Fruit fly (Drosophila melanogaster) whole organism, prepupa: ENCODE results near the gene CG8031.
A peak's percentile ranks its signal among the peaks of the same experiment; 100 is the strongest.

Experiments used
- CG10631 ChIP-seq: fragments of 200-800 bp; sonication (Bioruptor generic); optimal IDR thresholded peaks from 2 replicates; lab custom pipeline; 2016; ENCODE audit warnings: missing biosample characterization, missing genetic modification characterization
- CG10669 ChIP-seq: fragments of 200-800 bp; sonication (Bioruptor generic); optimal IDR thresholded peaks from 3 replicates; lab custom pipeline; 2018; ENCODE audit warnings: missing biosample characterization, mild to moderate bottlenecking, missing genetic modification characterization, moderate library complexity
- CG11762 ChIP-seq: fragments of 200-800 bp; sonication (Bioruptor generic); optimal IDR thresholded peaks from 3 replicates; lab custom pipeline; 2016; ENCODE audit warnings: missing biosample characterization, missing genetic modification characterization; ENCODE audit not compliant: insufficient read depth
- CG11902 ChIP-seq: fragments of 200-800 bp; sonication (Bioruptor generic); optimal IDR thresholded peaks from 3 replicates; lab custom pipeline; 2016; ENCODE audit warnings: missing biosample characterization, missing genetic modification characterization
- CG1621 ChIP-seq: fragments of 200-800 bp; sonication (Bioruptor generic); optimal IDR thresholded peaks from 3 replicates; lab custom pipeline; 2018; ENCODE audit warnings: missing biosample characterization, mild to moderate bottlenecking, missing genetic modification characterization
- CG3032 ChIP-seq: fragments of 200-800 bp; optimal IDR thresholded peaks from 2 replicates; lab custom pipeline; 2019; ENCODE audit warnings: missing biosample characterization, mild to moderate bottlenecking, missing genetic modification characterization, moderate library complexity
- CG31627 ChIP-seq: fragments of 200-800 bp; sonication (Bioruptor generic); optimal IDR thresholded peaks from 3 replicates; lab custom pipeline; 2016; ENCODE audit warnings: missing biosample characterization, missing genetic modification characterization
- CG34406 ChIP-seq: fragments of 200-800 bp; sonication (Bioruptor generic); optimal IDR thresholded peaks from 3 replicates; lab custom pipeline; 2016; ENCODE audit warnings: missing biosample characterization, missing genetic modification characterization
- CG3919 ChIP-seq: fragments of 200-800 bp; sonication (Bioruptor generic); optimal IDR thresholded peaks from 3 replicates; lab custom pipeline; 2016; ENCODE audit warnings: missing biosample characterization, missing genetic modification characterization
- CG4318 ChIP-seq: fragments of 200-800 bp; sonication (Bioruptor generic); optimal IDR thresholded peaks from 3 replicates; lab custom pipeline; 2017; ENCODE audit warnings: missing biosample characterization, mild to moderate bottlenecking, missing genetic modification characterization
- CG6276 ChIP-seq: fragments of 200-800 bp; sonication (Bioruptor generic); optimal IDR thresholded peaks from 2 replicates; lab custom pipeline; 2017; ENCODE audit warnings: missing biosample characterization, mild to moderate bottlenecking, missing genetic modification characterization
- CG6808 ChIP-seq: fragments of 200-800 bp; sonication (Bioruptor generic); optimal IDR thresholded peaks from 3 replicates; lab custom pipeline; 2017; ENCODE audit warnings: missing biosample characterization, missing genetic modification characterization, mild to moderate bottlenecking, moderate library complexity, missing genetic modification reagents
- CG6854 ChIP-seq: fragments of 200-800 bp; sonication (Bioruptor generic); optimal IDR thresholded peaks from 2 replicates; lab custom pipeline; 2017; ENCODE audit warnings: missing biosample characterization, mild to moderate bottlenecking, missing genetic modification characterization
- CG7368 ChIP-seq: fragments of 200-800 bp; sonication (Bioruptor generic); optimal IDR thresholded peaks from 3 replicates; lab custom pipeline; 2016; ENCODE audit warnings: missing biosample characterization, missing genetic modification characterization
- CG8119 ChIP-seq: fragments of 200-800 bp; sonication (Bioruptor generic); IDR thresholded peaks from 3 replicates; pipeline ENCODE4 v1.3.6; 2022; ENCODE audit warnings: missing biosample characterization, missing genetic modification characterization
- CG8319 ChIP-seq: fragments of 200-800 bp; sonication (Bioruptor generic); optimal IDR thresholded peaks from 3 replicates; lab custom pipeline; 2016; ENCODE audit warnings: missing biosample characterization, missing genetic modification characterization
- CG9139 ChIP-seq: fragments of 200-800 bp; sonication (Bioruptor generic); optimal IDR thresholded peaks from 3 replicates; lab custom pipeline; 2017; ENCODE audit warnings: missing biosample characterization, mild to moderate bottlenecking, missing genetic modification characterization
- Eip75B ChIP-seq: fragments of 200-800 bp; sonication (Bioruptor generic); optimal IDR thresholded peaks from 3 replicates; lab custom pipeline; 2016; ENCODE audit warnings: missing biosample characterization, missing genetic modification characterization
- Eip93F ChIP-seq: fragments of 200-800 bp; sonication (Bioruptor generic); optimal IDR thresholded peaks from 2 replicates; lab custom pipeline; 2016; ENCODE audit warnings: missing biosample characterization, mild to moderate bottlenecking, missing genetic modification characterization
- Ets21C ChIP-seq: fragments of 200-800 bp; sonication (Bioruptor generic); optimal IDR thresholded peaks from 3 replicates; lab custom pipeline; 2016; ENCODE audit warnings: missing biosample characterization, missing genetic modification characterization
- Ets96B ChIP-seq: fragments of 200-800 bp; optimal IDR thresholded peaks from 2 replicates; lab custom pipeline; 2019; ENCODE audit warnings: missing biosample characterization, mild to moderate bottlenecking, missing genetic modification characterization, moderate library complexity
- Hr38 ChIP-seq: sonication (Bioruptor generic); optimal IDR thresholded peaks from 2 replicates; lab custom pipeline; 2016; ENCODE audit warnings: missing biosample characterization, missing genetic modification characterization
- Hr39 ChIP-seq: fragments of 200-800 bp; sonication (Bioruptor generic); optimal IDR thresholded peaks from 2 replicates; lab custom pipeline; 2016; ENCODE audit warnings: missing biosample characterization, missing genetic modification characterization
- Hr4 ChIP-seq: fragments of 200-800 bp; sonication (Bioruptor generic); optimal IDR thresholded peaks from 3 replicates; lab custom pipeline; 2016; ENCODE audit warnings: missing biosample characterization, missing genetic modification characterization
- Met ChIP-seq: fragments of 200-800 bp; sonication (Bioruptor generic); optimal IDR thresholded peaks from 3 replicates; lab custom pipeline; 2016; ENCODE audit warnings: missing biosample characterization, missing genetic modification characterization
- Smox ChIP-seq: fragments of 200-800 bp; sonication (Bioruptor generic); optimal IDR thresholded peaks from 3 replicates; lab custom pipeline; 2016; ENCODE audit warnings: missing biosample characterization, missing genetic modification characterization
- Sox102F ChIP-seq: fragments of 200-800 bp; sonication (Bioruptor generic); optimal IDR thresholded peaks from 2 replicates; lab custom pipeline; 2016; ENCODE audit warnings: missing biosample characterization, mild to moderate bottlenecking, missing genetic modification characterization
- Sox15 ChIP-seq: fragments of 200-800 bp; sonication (Bioruptor generic); optimal IDR thresholded peaks from 3 replicates; lab custom pipeline; 2016; ENCODE audit warnings: missing biosample characterization, missing genetic modification characterization
- achi ChIP-seq: fragments of 200-800 bp; sonication (Bioruptor generic); optimal IDR thresholded peaks from 3 replicates; lab custom pipeline; 2016; ENCODE audit warnings: missing biosample characterization, missing genetic modification characterization
- cyc ChIP-seq: fragments of 200-800 bp; sonication (Bioruptor generic); optimal IDR thresholded peaks from 3 replicates; lab custom pipeline; 2016; ENCODE audit warnings: missing biosample characterization, missing genetic modification characterization
- dac ChIP-seq: fragments of 200-800 bp; sonication (Bioruptor generic); optimal IDR thresholded peaks from 2 replicates; lab custom pipeline; 2017; ENCODE audit warnings: missing biosample characterization, mild to moderate bottlenecking, missing genetic modification characterization
- esn ChIP-seq: fragments of 200-800 bp; sonication (Bioruptor generic); optimal IDR thresholded peaks from 2 replicates; lab custom pipeline; 2016; ENCODE audit warnings: missing biosample characterization, mild to moderate bottlenecking, missing genetic modification characterization, moderate library complexity
- fkh ChIP-seq: fragments of 200-800 bp; sonication (Bioruptor generic); optimal IDR thresholded peaks from 3 replicates; lab custom pipeline; 2017; ENCODE audit warnings: missing biosample characterization, mild to moderate bottlenecking, missing genetic modification characterization, moderate library complexity
- lz ChIP-seq: fragments of 200-800 bp; sonication (Bioruptor generic); optimal IDR thresholded peaks from 3 replicates; lab custom pipeline; 2016; ENCODE audit warnings: missing biosample characterization, missing genetic modification characterization
- net ChIP-seq: fragments of 200-800 bp; sonication (Bioruptor generic); optimal IDR thresholded peaks from 3 replicates; lab custom pipeline; 2016; ENCODE audit warnings: missing biosample characterization, missing genetic modification characterization
- pdm3 ChIP-seq: fragments of 200-800 bp; sonication (Bioruptor generic); optimal IDR thresholded peaks from 3 replicates; lab custom pipeline; 2016; ENCODE audit warnings: missing biosample characterization, missing genetic modification characterization
- salr ChIP-seq, 2 experiments: fragments of 200-800 bp; sonication (Bioruptor generic); optimal IDR thresholded peaks; 3 replicates each; lab custom pipeline; 2016 to 2018; ENCODE audit warnings: missing biosample characterization in 2 of 2, missing genetic modification characterization in 2 of 2, mild to moderate bottlenecking in 1 of 2
- vri ChIP-seq: fragments of 200-800 bp; sonication (Bioruptor generic); optimal IDR thresholded peaks from 3 replicates; lab custom pipeline; 2016; ENCODE audit warnings: missing biosample characterization, mild to moderate bottlenecking, missing genetic modification characterization

The CG8031 gene

DNA sequence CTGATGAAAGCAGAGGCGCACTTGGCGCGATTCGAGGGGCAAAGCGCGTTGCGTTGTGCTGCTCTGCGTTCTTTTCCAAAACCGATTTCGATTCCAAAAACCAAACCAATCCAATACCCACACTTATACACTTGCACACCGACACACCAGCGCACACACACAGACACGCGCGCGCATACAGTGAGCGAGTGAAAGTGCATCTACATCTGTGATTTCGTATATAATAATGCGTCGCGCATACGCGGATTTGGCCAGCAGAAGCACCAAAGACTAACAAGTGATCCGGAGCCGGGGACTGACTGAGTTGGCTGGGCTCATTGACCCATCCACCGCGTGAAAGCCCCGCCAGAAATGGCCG lies 12.9 kb downstream of the CG8031 start:
- no peak for TF ChIP-seq CG9139 (GFP tag; lab: Kevin White, UChicago)
- peak; percentile 42 for TF ChIP-seq CG6854

DNA sequence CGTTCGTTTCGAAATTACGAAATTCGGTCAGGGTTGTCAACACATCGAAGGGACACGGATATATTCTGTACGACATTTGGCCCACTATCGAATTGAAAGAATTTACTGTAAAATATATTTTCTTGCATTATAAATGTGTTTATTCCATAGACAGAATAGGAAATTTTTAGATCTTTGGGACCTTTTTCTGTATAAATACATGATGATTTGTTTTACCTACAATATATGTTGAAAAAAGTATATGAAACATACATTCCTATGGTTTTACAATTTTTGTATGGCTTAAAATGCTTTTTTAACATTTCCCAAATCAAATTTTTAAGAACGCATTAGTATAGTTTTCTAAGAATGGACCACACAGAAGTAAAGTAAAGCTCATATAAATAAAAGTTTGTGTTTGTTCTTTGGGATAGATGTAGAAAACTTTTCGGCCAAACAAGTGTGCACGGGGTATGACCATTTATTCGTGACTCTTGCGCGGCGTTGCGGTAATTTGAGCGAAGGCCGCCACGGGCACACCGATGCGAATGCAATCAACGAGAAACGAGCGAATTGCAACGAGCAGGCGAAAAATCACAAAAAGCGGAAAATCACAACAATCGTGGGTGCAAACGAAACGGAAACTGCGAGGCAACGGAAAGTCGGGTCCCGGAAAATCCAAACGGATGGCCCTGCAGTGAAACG lies 13.4 kb downstream of the CG8031 start, which contains the start of the genes CG17327, CG44194 and CG7518:
Gene CG17327 (minus strand): TSS at position 177 of the 684 bp plus-strand sequence.
Gene CG44194 (minus strand): TSS at position 177 of the 684 bp plus-strand sequence.
Gene CG7518 (plus strand): TSS at position 540 of the 684 bp plus-strand sequence.
- TF ChIP-seq CG8319 (no peak), cyc (GFP tag; lab: Kevin White, UChicago) (peak; percentile 22), CG31627 (peak; percentile 1), achi (GFP tag; lab: Kevin White, UChicago) (no peak), Eip93F (GFP tag; lab: Kevin White, UChicago) (no peak), CG1621 (tag; lab: Kevin White, UChicago) (no peak), vri (GFP tag; lab: Kevin White, UChicago) (no peak), Smox (GFP tag; lab: Kevin White, UChicago) (no peak), esn (GFP tag; lab: Kevin White, UChicago) (peak; percentile 27), net (GFP tag; lab: Kevin White, UChicago) (no peak), Eip75B (GFP tag; lab: Kevin White, UChicago) (no peak), CG8119 (GFP tag; lab: Robert Waterston, UW) (no peak), CG3919 (GFP tag; lab: Kevin White, UChicago) (no peak), fkh (GFP tag; lab: Kevin White, UChicago) (no peak), CG11902 (GFP tag; lab: Kevin White, UChicago) (no peak), CG3032 (tag; lab: Kevin White, UChicago) (peak; percentile 25)

DNA sequence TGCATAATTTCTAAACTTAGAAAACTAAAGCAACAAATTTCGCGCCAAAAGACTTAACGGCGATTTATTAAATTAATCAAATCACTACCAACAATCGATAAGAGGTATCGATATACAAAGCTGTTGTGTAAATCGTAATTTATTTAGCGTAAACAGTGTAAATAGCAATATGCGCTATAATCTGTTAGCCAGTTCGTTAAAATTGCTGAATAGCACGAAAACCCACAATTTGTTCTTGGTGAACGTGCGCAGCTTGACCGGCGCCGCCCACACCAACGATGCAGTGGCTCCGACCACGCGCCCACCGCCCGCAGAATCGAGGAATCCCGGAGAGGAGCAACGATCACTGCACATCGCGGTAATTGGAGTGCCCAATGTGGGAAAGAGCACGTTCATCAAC lies 15.6 kb downstream of the CG8031 start, which contains the start of gene CG7488:
Gene CG7488 (plus strand): TSS at position 99 of the 400 bp plus-strand sequence.
- TF ChIP-seq CG3919 (GFP tag; lab: Kevin White, UChicago) (no peak), CG8119 (GFP tag; lab: Robert Waterston, UW) (no peak), Ets96B (tag; lab: Kevin White, UChicago) (no peak), achi (GFP tag; lab: Kevin White, UChicago) (no peak), Ets21C (GFP tag; lab: Kevin White, UChicago) (no peak), esn (GFP tag; lab: Kevin White, UChicago) (no peak), CG34406 (GFP tag; lab: Kevin White, UChicago) (no peak), Hr4 (GFP tag; lab: Kevin White, UChicago) (no peak), dac (GFP tag; lab: Kevin White, UChicago) (no peak), CG7368 (GFP tag; lab: Kevin White, UChicago) (no peak), Met (no peak), pdm3 (GFP tag; lab: Kevin White, UChicago) (no peak), CG6276 (GFP tag; lab: Kevin White, UChicago) (no peak), Eip75B (GFP tag; lab: Kevin White, UChicago) (no peak), Sox102F (GFP tag; lab: Kevin White, UChicago) (no peak), lz (GFP tag; lab: Kevin White, UChicago) (no peak), salr (GFP tag; optimal IDR thresholded peaks at IDR 0.05; lab: Kevin White, UChicago) (no peak)
- TF ChIP-seq, all 60 proteins: peak for 0

DNA sequence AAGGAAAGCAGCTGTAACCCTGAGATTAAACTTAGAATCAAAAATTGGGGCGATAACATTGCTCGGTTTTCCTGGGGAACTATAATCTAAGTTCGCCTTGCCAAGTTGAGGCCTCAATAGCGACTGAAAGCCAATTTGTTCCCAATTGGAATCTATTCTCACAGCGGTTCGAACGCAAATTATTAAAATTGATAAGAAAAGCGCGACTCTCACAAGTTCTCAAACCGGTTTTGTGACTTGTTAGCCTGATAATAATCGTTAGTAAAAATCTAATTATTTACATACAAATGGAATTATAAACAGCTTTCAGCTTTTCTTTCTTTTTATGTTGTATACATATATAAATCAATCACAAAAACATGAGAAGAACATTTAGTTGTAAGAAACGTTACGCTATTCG lies 16.1 kb downstream of the CG8031 start, which contains the start of gene yellow-f2:
Gene yellow-f2 (minus strand): TSS at position 101 of the 400 bp plus-strand sequence.
- TF ChIP-seq CG4318 (GFP tag; lab: Kevin White, UChicago) (no peak), CG11762 (GFP tag; lab: Kevin White, UChicago) (no peak), CG10631 (no peak), CG8119 (GFP tag; lab: Robert Waterston, UW) (no peak), Hr38 (GFP tag; lab: Kevin White, UChicago) (no peak), Hr39 (GFP tag; lab: Kevin White, UChicago) (no peak), CG7368 (GFP tag; lab: Kevin White, UChicago) (no peak), salr (GFP tag; optimal IDR thresholded peaks at IDR 0.05; lab: Kevin White, UChicago) (no peak), Sox15 (GFP tag; lab: Kevin White, UChicago) (no peak), CG6808 (GFP tag; lab: Kevin White, UChicago) (no peak), CG10669 (GFP tag; lab: Kevin White, UChicago) (no peak)
- TF ChIP-seq, all 60 proteins: peak for 0
